Worm (Caenorhabditis elegans) whole organism, late embryonic: Measurements from ENCODE around the gene rnp-7.
A peak's percentile ranks its signal among the peaks of the same experiment; 100 is the strongest.

Experiments
- C38D4.7 ChIP-seq: fragments of 200-800 bp; sonication (Bioruptor generic); optimal IDR thresholded peaks from 2 replicates; lab custom pipeline; 2018; ENCODE audit warnings: mild to moderate bottlenecking, missing genetic modification characterization, moderate library complexity, missing compliant biosample characterization
- K02D7.2 ChIP-seq: sonication (generic microtip); optimal IDR thresholded peaks from 2 replicates; lab custom pipeline; 2017; ENCODE audit warnings: mild to moderate bottlenecking, missing genetic modification characterization, missing compliant biosample characterization
- K09A11.1 ChIP-seq: sonication (generic microtip); optimal IDR thresholded peaks from 2 replicates; lab custom pipeline; 2017; ENCODE audit warnings: antibody characterized with exemption, mild to moderate bottlenecking, missing genetic modification characterization, missing compliant biosample characterization; ENCODE audit not compliant: insufficient read depth
- T23F11.4 ChIP-seq: fragments of 200-800 bp; sonication (Bioruptor generic); optimal IDR thresholded peaks from 2 replicates; lab custom pipeline; 2018; ENCODE audit warnings: mild to moderate bottlenecking, missing genetic modification characterization, missing compliant biosample characterization
- Y22D7AL.16 ChIP-seq: sonication (generic microtip); optimal IDR thresholded peaks from 2 replicates; lab custom pipeline; 2016; ENCODE audit warnings: missing genetic modification characterization, missing compliant biosample characterization
- ceh-19 ChIP-seq: fragments of 200-800 bp; sonication (Bioruptor generic); optimal IDR thresholded peaks from 2 replicates; lab custom pipeline; 2018; ENCODE audit warnings: mild to moderate bottlenecking, missing genetic modification characterization, missing compliant biosample characterization
- ceh-2 ChIP-seq: sonication (generic microtip); optimal IDR thresholded peaks from 2 replicates; lab custom pipeline; 2016; ENCODE audit warnings: missing genotype, missing genetic modification characterization, missing compliant biosample characterization
- ceh-30 ChIP-seq: fragments of 150-350 bp; optimal IDR thresholded peaks from 2 replicates; lab custom pipeline; 2014; ENCODE audit warnings: missing biosample characterization, missing genetic modification characterization
- ceh-31 ChIP-seq: sonication (generic microtip); optimal IDR thresholded peaks from 2 replicates; lab custom pipeline; 2016; ENCODE audit warnings: missing genetic modification characterization, missing compliant biosample characterization
- ceh-34 ChIP-seq: sonication (generic microtip); optimal IDR thresholded peaks from 2 replicates; lab custom pipeline; 2016; ENCODE audit warnings: mild to moderate bottlenecking, missing genetic modification characterization, missing compliant biosample characterization
- ceh-45 ChIP-seq: fragments of 200-800 bp; sonication (Bioruptor generic); IDR thresholded peaks from 2 replicates; pipeline ENCODE4 v1.3.6; 2022; ENCODE audit warnings: missing genetic modification reagents, missing genetic modification characterization, missing compliant biosample characterization
- ceh-48 ChIP-seq: sonication (generic microtip); optimal IDR thresholded peaks from 2 replicates; lab custom pipeline; 2016; ENCODE audit warnings: missing genetic modification characterization, inconsistent platforms, missing compliant biosample characterization
- ceh-6 ChIP-seq: fragments of 200-800 bp; sonication (Bioruptor generic); optimal IDR thresholded peaks from 2 replicates; lab custom pipeline; 2018; ENCODE audit warnings: mild to moderate bottlenecking, missing genetic modification characterization, missing compliant biosample characterization
- ceh-9 ChIP-seq: sonication (generic microtip); optimal IDR thresholded peaks from 2 replicates; lab custom pipeline; 2016; ENCODE audit warnings: mild to moderate bottlenecking, missing genetic modification characterization, inconsistent platforms, missing compliant biosample characterization
- che-1 ChIP-seq: sonication (generic microtip); optimal IDR thresholded peaks from 2 replicates; lab custom pipeline; 2016; ENCODE audit warnings: mild to moderate bottlenecking, missing genetic modification characterization, missing compliant biosample characterization
- dmd-4 ChIP-seq: sonication (generic microtip); optimal IDR thresholded peaks from 2 replicates; lab custom pipeline; 2016; ENCODE audit warnings: borderline replicate concordance, missing genetic modification characterization, missing compliant biosample characterization
- dve-1 ChIP-seq: sonication (generic microtip); optimal IDR thresholded peaks from 2 replicates; lab custom pipeline; 2017; ENCODE audit warnings: antibody characterized with exemption, mild to moderate bottlenecking, missing genetic modification characterization, missing compliant biosample characterization
- elt-2 ChIP-seq: sonication (generic microtip); optimal IDR thresholded peaks from 2 replicates; lab custom pipeline; 2016; ENCODE audit warnings: missing genetic modification reagents, missing genetic modification characterization, missing compliant biosample characterization
- ets-4 ChIP-seq: sonication (generic microtip); optimal IDR thresholded peaks from 2 replicates; lab custom pipeline; 2016; ENCODE audit warnings: missing genetic modification characterization, missing compliant biosample characterization
- fax-1 ChIP-seq: sonication (generic microtip); optimal IDR thresholded peaks from 2 replicates; lab custom pipeline; 2016; ENCODE audit warnings: missing genotype, missing genetic modification characterization, missing compliant biosample characterization
- fkh-10 ChIP-seq: fragments of 150-350 bp; optimal IDR thresholded peaks from 2 replicates; lab custom pipeline; 2014; ENCODE audit warnings: missing biosample characterization, missing genetic modification reagents, missing genetic modification characterization
- gmeb-2 ChIP-seq: sonication (generic microtip); optimal IDR thresholded peaks from 2 replicates; lab custom pipeline; 2016; ENCODE audit warnings: missing genetic modification characterization, inconsistent platforms, missing compliant biosample characterization
- hlh-13 ChIP-seq: fragments of 200-800 bp; sonication (Bioruptor generic); optimal IDR thresholded peaks from 2 replicates; lab custom pipeline; 2018; ENCODE audit warnings: mild to moderate bottlenecking, missing genetic modification characterization, missing compliant biosample characterization
- hlh-15 ChIP-seq: sonication (generic microtip); optimal IDR thresholded peaks from 2 replicates; lab custom pipeline; 2016; ENCODE audit warnings: missing genetic modification characterization, missing compliant biosample characterization
- hlh-30 ChIP-seq: sonication (generic microtip); optimal IDR thresholded peaks from 2 replicates; lab custom pipeline; 2017; ENCODE audit warnings: antibody characterized with exemption, missing genetic modification characterization, missing compliant biosample characterization; ENCODE audit not compliant: insufficient read depth
- hlh-8 ChIP-seq: sonication (generic microtip); optimal IDR thresholded peaks from 2 replicates; lab custom pipeline; 2016; ENCODE audit warnings: missing genotype, missing genetic modification characterization, missing compliant biosample characterization
- lim-6 ChIP-seq: sonication (generic microtip); optimal IDR thresholded peaks from 2 replicates; lab custom pipeline; 2016; ENCODE audit warnings: missing genetic modification characterization, missing compliant biosample characterization
- madf-2 ChIP-seq: sonication (generic microtip); optimal IDR thresholded peaks from 2 replicates; lab custom pipeline; 2017; ENCODE audit warnings: missing genetic modification characterization, missing compliant biosample characterization
- mec-3 ChIP-seq: sonication (generic microtip); optimal IDR thresholded peaks from 2 replicates; lab custom pipeline; 2016; ENCODE audit warnings: borderline replicate concordance, missing genetic modification characterization, missing compliant biosample characterization
- nhr-232 ChIP-seq: sonication (generic microtip); optimal IDR thresholded peaks from 2 replicates; lab custom pipeline; 2016; ENCODE audit warnings: missing genetic modification characterization, missing compliant biosample characterization
- pha-4 ChIP-seq: fragments of 150-350 bp; optimal IDR thresholded peaks from 2 replicates; lab custom pipeline; 2018; ENCODE audit warnings: missing biosample characterization, missing genetic modification reagents, missing genetic modification characterization
- ref-2 ChIP-seq: sonication (generic microtip); optimal IDR thresholded peaks from 2 replicates; lab custom pipeline; 2016; ENCODE audit warnings: missing genetic modification characterization, missing compliant biosample characterization
- rnt-1 ChIP-seq: sonication (generic microtip); optimal IDR thresholded peaks from 2 replicates; lab custom pipeline; 2016; ENCODE audit warnings: missing genetic modification characterization, missing compliant biosample characterization
- sdc-2 ChIP-seq: sonication (generic microtip); optimal IDR thresholded peaks from 2 replicates; lab custom pipeline; 2016; ENCODE audit warnings: missing genotype, missing genetic modification characterization, missing compliant biosample characterization
- sox-4 ChIP-seq: sonication (generic microtip); optimal IDR thresholded peaks from 2 replicates; lab custom pipeline; 2017; ENCODE audit warnings: mild to moderate bottlenecking, missing genetic modification characterization, inconsistent platforms, missing compliant biosample characterization
- syd-9 ChIP-seq: sonication (generic microtip); optimal IDR thresholded peaks from 2 replicates; lab custom pipeline; 2016; ENCODE audit warnings: mild to moderate bottlenecking, missing genetic modification characterization, moderate library complexity, missing compliant biosample characterization
- tbx-2 ChIP-seq: sonication (generic microtip); optimal IDR thresholded peaks from 2 replicates; lab custom pipeline; 2016; ENCODE audit warnings: missing genetic modification characterization, missing compliant biosample characterization
- tbx-7 ChIP-seq: sonication (generic microtip); optimal IDR thresholded peaks from 2 replicates; lab custom pipeline; 2016; ENCODE audit warnings: missing genotype, missing genetic modification characterization, missing compliant biosample characterization
- ttx-3 ChIP-seq: sonication (generic microtip); optimal IDR thresholded peaks from 2 replicates; lab custom pipeline; 2016; ENCODE audit warnings: missing genetic modification reagents, missing genetic modification characterization, missing compliant biosample characterization
- unc-42 ChIP-seq: sonication (generic microtip); optimal IDR thresholded peaks from 2 replicates; lab custom pipeline; 2016; ENCODE audit warnings: missing genotype, missing genetic modification characterization, missing compliant biosample characterization
- unc-55 ChIP-seq: sonication (generic microtip); optimal IDR thresholded peaks from 2 replicates; lab custom pipeline; 2017; ENCODE audit warnings: missing biosample characterization, missing genetic modification reagents, missing genetic modification characterization
- unc-86 ChIP-seq: sonication (generic microtip); optimal IDR thresholded peaks from 2 replicates; lab custom pipeline; 2016; ENCODE audit warnings: missing genetic modification characterization, missing compliant biosample characterization
- ztf-16 ChIP-seq: sonication (generic microtip); optimal IDR thresholded peaks from 2 replicates; lab custom pipeline; 2017; ENCODE audit warnings: missing genetic modification characterization, missing compliant biosample characterization

rnp-7 gene

DNA sequence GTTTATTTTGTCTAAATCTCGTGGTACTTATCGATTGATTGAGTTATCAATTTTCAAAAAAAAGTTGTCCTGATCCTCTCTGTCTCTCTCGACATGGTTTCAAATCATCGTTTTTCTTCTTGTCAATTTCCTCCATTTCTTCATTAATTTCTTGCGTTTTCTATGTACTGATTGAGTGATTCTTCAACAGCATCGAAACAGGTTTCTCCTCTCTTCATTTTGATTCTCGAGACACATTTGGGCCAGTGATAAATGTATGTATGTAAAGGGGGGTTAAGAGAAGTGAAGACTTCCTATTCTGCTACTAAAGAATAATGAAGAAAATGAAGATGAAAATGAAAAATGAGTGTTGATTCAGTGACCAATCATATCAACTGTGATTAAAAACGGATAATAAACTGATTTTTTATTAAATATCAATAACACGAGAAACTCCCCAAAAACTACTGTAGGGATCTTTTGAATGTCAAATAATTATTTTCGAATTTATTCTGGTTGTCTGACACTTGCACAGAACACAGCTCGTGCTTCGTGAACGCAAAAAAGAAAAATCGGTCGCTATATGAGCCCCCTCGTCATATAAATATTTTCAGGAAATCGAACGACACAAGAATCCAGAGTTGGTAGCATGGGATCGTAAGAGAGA, 42.3 kb upstream of the rnp-7 start:
- TF ChIP-seq unc-42 (tag; lab: Kevin White, UChicago) (no peak), hlh-8 (no peak), fkh-10 (GFP tag; lab: Kevin White, UChicago) (no peak), ref-2 (tag; lab: Kevin White, UChicago) (no peak), Y22D7AL.16 (tag; lab: Kevin White, UChicago) (no peak), pha-4 (tag; lab: Kevin White, UChicago) (no peak), elt-2 (tag; lab: Kevin White, UChicago) (no peak), ttx-3 (tag; lab: Kevin White, UChicago) (no peak), nhr-232 (tag; lab: Kevin White, UChicago) (no peak), dve-1 (no peak), hlh-30 (tag; lab: Kevin White, UChicago) (no peak), che-1 (no peak), hlh-13 (no peak), madf-2 (no peak), ceh-34 (tag; lab: Kevin White, UChicago) (no peak), mec-3 (tag; lab: Kevin White, UChicago) (no peak), ceh-9 (tag; lab: Kevin White, UChicago) (no peak), dmd-4 (tag; lab: Kevin White, UChicago) (no peak), ceh-6 (GFP tag; lab: Kevin White, UChicago) (no peak)

DNA sequence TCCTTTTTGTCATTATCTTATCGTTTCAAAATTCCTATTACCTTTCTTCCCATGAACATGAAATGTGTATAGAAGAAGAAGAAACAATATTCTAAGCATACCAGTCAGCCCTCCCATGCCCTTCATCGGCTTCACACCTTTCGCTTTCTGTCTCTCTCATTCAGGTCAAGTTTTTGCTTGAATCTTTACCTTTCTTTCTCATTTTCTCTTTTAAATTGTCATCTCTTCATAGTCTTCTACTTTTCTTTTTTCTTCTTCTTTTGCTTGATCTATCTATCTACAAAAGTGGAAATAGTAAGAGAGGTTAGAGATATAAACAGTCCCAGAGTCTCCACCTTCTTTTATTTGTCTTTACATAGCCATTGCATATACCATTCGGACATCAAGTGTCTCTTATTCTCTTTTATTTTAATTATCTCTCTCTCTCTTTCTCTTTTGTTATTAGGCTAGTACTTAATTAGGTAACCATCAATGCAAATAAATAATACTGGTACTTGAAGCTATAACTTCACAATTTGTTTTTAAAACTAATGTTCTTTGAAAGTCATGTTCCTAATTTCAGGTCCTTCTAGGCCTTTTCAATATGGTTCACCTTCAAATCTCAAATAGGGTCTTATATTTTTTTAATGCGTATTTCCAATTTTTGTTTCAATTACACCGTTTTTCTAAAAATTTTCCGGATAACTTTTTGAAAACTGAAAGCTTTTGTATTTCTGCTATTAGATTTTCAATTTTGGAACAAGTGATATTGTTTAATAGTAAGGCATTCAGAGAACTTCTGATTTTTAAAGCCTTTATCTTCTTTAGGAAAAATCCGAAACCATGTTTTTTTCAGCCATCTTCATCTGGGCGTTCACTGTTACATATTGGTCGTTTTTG, 40.7 kb upstream of the rnp-7 start, which contains the start of gene dpy-31:
dpy-31 (plus strand) TSS at position 829 of the 879 bp plus-strand sequence.
- no peak for TF ChIP-seq fax-1 (tag; lab: Kevin White, UChicago)
- no peak for TF ChIP-seq nhr-232 (tag; lab: Kevin White, UChicago)

DNA sequence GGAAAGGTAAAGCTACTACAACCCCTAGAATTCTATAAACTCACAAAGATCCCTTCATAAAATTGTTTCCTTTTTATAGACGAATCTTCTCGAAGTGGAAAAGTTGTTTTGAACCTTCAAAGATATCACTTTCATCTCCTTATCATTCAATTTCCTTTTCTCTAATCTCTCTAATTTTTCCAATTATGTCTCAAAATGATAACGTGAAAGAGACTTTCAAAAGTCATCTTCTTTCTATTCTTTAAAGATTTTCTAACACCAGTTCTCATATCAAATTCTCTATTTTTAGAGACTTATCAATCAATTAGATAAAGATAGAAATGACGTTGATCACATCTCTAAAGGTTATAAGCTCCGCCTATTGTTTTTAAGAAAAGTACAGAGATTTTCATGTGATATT, 38.5 kb upstream of the rnp-7 start:
- no peak for TF ChIP-seq hlh-15 (tag; lab: Kevin White, UChicago)
- TF ChIP-seq hlh-8, result no peak
- TF ChIP-seq ceh-9 (tag; lab: Kevin White, UChicago), result no peak
- TF ChIP-seq madf-2, result no peak
- TF ChIP-seq C38D4.7, result no peak
- no peak for TF ChIP-seq sox-4 (tag; lab: Kevin White, UChicago)

DNA sequence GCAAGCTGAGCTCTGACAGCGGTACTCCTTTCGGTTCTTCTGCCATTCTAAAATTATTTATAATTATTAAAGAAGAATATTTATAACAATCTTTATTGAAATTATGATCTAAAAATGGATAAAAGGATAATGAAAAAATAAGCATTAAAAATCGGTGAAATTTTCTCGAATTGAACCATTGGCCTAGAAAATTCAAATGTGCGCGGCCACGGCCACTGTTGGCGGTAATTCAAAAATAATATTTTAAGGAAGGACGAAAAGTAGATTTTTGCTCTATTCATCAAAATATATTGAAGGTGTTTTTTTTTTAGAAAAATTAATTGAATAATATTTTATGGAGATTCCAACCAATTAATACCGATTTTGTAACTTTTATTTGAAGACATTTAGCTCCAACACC, 37.9 kb upstream of the rnp-7 start, which contains the start of gene pfd-5:
pfd-5 (minus strand) TSS at position 47 of the 400 bp plus-strand sequence.
- TF ChIP-seq K02D7.2 (tag; lab: Kevin White, UChicago) (no peak), dmd-4 (tag; lab: Kevin White, UChicago) (no peak), tbx-7 (peak; percentile 90), tbx-2 (peak; percentile 87), T23F11.4 (GFP tag; lab: Kevin White, UChicago) (no peak), K09A11.1 (tag; lab: Kevin White, UChicago) (no peak), rnt-1 (tag; lab: Kevin White, UChicago) (peak; percentile 47), unc-55 (GFP tag; lab: Kevin White, UChicago) (no peak), ceh-45 (GFP tag; lab: Robert Waterston, UW) (no peak), ceh-19 (GFP tag; lab: Kevin White, UChicago) (no peak), ceh-30 (tag; lab: Kevin White, UChicago) (no peak), ets-4 (tag; lab: Kevin White, UChicago) (peak; percentile 90), fax-1 (tag; lab: Kevin White, UChicago) (peak; percentile 74), syd-9 (tag; lab: Kevin White, UChicago) (no peak), sdc-2 (peak; percentile 21), ceh-48 (tag; lab: Kevin White, UChicago) (no peak), ceh-2 (tag; lab: Kevin White, UChicago) (peak; percentile 95), hlh-15 (tag; lab: Kevin White, UChicago) (peak; percentile 11), C38D4.7 (no peak), unc-86 (tag; lab: Kevin White, UChicago) (peak; percentile 51), mec-3 (tag; lab: Kevin White, UChicago) (no peak), ztf-16 (tag; lab: Kevin White, UChicago) (peak; percentile 43), lim-6 (tag; lab: Kevin White, UChicago) (peak; percentile 51), gmeb-2 (tag; lab: Kevin White, UChicago) (peak; percentile 18), hlh-13 (no peak), fkh-10 (GFP tag; lab: Kevin White, UChicago) (no peak), madf-2 (peak; percentile 20), ceh-31 (tag; lab: Kevin White, UChicago) (peak; percentile 91)
